Worm (Caenorhabditis elegans) whole organism, L4 larva: ENCODE data around the gene sdc-3.

Source experiments
- Y5F2A.4 ChIP-seq: fragments of 200-800 bp; sonication (Bioruptor generic); optimal IDR thresholded peaks from 2 replicates; lab custom pipeline; 2018; ENCODE audit warnings: mild to moderate bottlenecking, missing genetic modification characterization, missing compliant biosample characterization
- Y75B8A.6 ChIP-seq: fragments of 200-800 bp; sonication (Bioruptor generic); IDR thresholded peaks from 2 replicates; pipeline ENCODE4 v1.3.6; 2022; ENCODE audit warnings: missing genetic modification reagents, missing genetic modification characterization, missing compliant biosample characterization
- ama-1 ChIP-seq: fragments of 150-350 bp; optimal IDR thresholded peaks from 2 replicates; lab custom pipeline; 2014; ENCODE audit warnings: inconsistent platforms, mixed read lengths
- arid-1 ChIP-seq: fragments of 200-800 bp; sonication (Bioruptor generic); conservative IDR thresholded peaks from 2 replicates; pipeline ENCODE4 v1.3.6; 2022; ENCODE audit warnings: missing genetic modification reagents, missing genetic modification characterization, missing compliant biosample characterization
- ceh-28 ChIP-seq: fragments of 150-350 bp; optimal IDR thresholded peaks from 2 replicates; lab custom pipeline; 2014; ENCODE audit warnings: missing biosample characterization, missing genetic modification reagents, missing genetic modification characterization
- ceh-32 ChIP-seq: sonication (generic microtip); optimal IDR thresholded peaks from 2 replicates; lab custom pipeline; 2016; ENCODE audit warnings: mild to moderate bottlenecking, missing genetic modification characterization, missing compliant biosample characterization; ENCODE audit not compliant: poor library complexity
- ceh-44 ChIP-seq: fragments of 200-800 bp; sonication (Bioruptor generic); IDR thresholded peaks from 2 replicates; pipeline ENCODE4 v1.3.6; 2022; ENCODE audit warnings: missing genetic modification reagents, missing genetic modification characterization, missing compliant biosample characterization
- ceh-62 ChIP-seq: sonication (generic microtip); optimal IDR thresholded peaks from 2 replicates; lab custom pipeline; 2017; ENCODE audit warnings: missing biosample characterization, missing genetic modification characterization
- ceh-82 ChIP-seq: sonication (generic microtip); optimal IDR thresholded peaks from 2 replicates; lab custom pipeline; 2017; ENCODE audit warnings: missing biosample characterization, missing genetic modification characterization
- ctbp-1 ChIP-seq: fragments of 200-800 bp; sonication (Bioruptor generic); IDR thresholded peaks from 2 replicates; pipeline ENCODE4 v1.3.6; 2022; ENCODE audit warnings: missing genetic modification reagents, missing genetic modification characterization, missing compliant biosample characterization
- daf-12 ChIP-seq: fragments of 150-350 bp; optimal IDR thresholded peaks from 2 replicates; lab custom pipeline; 2014; ENCODE audit warnings: missing biosample characterization, missing genetic modification reagents, missing genetic modification characterization
- daf-16 ChIP-seq, 3 experiments: sonication (generic microtip); optimal IDR thresholded peaks; 2 replicates each; lab custom pipeline; 2016 to 2017; ENCODE audit warnings: missing genetic modification characterization in 3 of 3, missing genetic modification reagents in 3 of 3, mild to moderate bottlenecking in 2 of 3, missing compliant biosample characterization in 2 of 3, missing biosample characterization in 1 of 3, moderate library complexity in 1 of 3
- daf-8 ChIP-seq: fragments of 200-800 bp; sonication (Bioruptor generic); IDR thresholded peaks from 2 replicates; pipeline ENCODE4 v1.3.6; 2022; ENCODE audit warnings: missing genetic modification characterization, missing compliant biosample characterization
- dmd-8 ChIP-seq: fragments of 200-800 bp; sonication (Bioruptor generic); IDR thresholded peaks from 2 replicates; pipeline ENCODE4 v1.3.6; 2022; ENCODE audit warnings: missing genetic modification characterization, missing compliant biosample characterization
- dmd-9 ChIP-seq: fragments of 200-800 bp; sonication (Bioruptor generic); IDR thresholded peaks from 2 replicates; pipeline ENCODE4 v1.3.6; 2022; ENCODE audit warnings: missing genetic modification reagents, missing genetic modification characterization, missing compliant biosample characterization
- dpl-1 ChIP-seq: fragments of 150-350 bp; optimal IDR thresholded peaks from 2 replicates; lab custom pipeline; 2014; ENCODE audit warnings: missing biosample characterization, missing genetic modification reagents, missing genetic modification characterization
- egl-27 ChIP-seq: sonication (generic microtip); optimal IDR thresholded peaks from 3 replicates; lab custom pipeline; 2017; ENCODE audit warnings: missing biosample characterization, missing genetic modification reagents, missing genetic modification characterization
- egl-43 ChIP-seq: fragments of 200-800 bp; sonication (Bioruptor generic); IDR thresholded peaks from 2 replicates; pipeline ENCODE4 v1.3.6; 2022; ENCODE audit warnings: missing genetic modification reagents, missing genetic modification characterization, missing compliant biosample characterization
- fkh-10 ChIP-seq: fragments of 150-350 bp; optimal IDR thresholded peaks from 2 replicates; lab custom pipeline; 2014; ENCODE audit warnings: missing biosample characterization, missing genetic modification reagents, missing genetic modification characterization
- lim-7 ChIP-seq: fragments of 200-800 bp; sonication (Bioruptor generic); IDR thresholded peaks from 2 replicates; pipeline ENCODE4 v1.3.6; 2022; ENCODE audit warnings: missing genetic modification characterization, missing compliant biosample characterization
- lin-1 ChIP-seq: fragments of 200-800 bp; sonication (Bioruptor generic); IDR thresholded peaks from 2 replicates; pipeline ENCODE4 v1.3.6; 2022; ENCODE audit warnings: missing genetic modification reagents, missing genetic modification characterization, missing compliant biosample characterization
- lin-15B ChIP-seq: fragments of 150-350 bp; sonication (generic microtip); optimal IDR thresholded peaks from 3 replicates; lab custom pipeline; 2014; ENCODE audit warnings: missing biosample characterization, missing genetic modification characterization
- lin-29 ChIP-seq: fragments of 200-800 bp; sonication (Bioruptor generic); IDR thresholded peaks from 2 replicates; pipeline ENCODE4 v1.3.6; 2022; ENCODE audit warnings: missing genetic modification reagents, missing genetic modification characterization, missing compliant biosample characterization
- lin-38 ChIP-seq: fragments of 200-800 bp; sonication (Bioruptor generic); IDR thresholded peaks from 2 replicates; pipeline ENCODE4 v1.3.6; 2022; ENCODE audit warnings: missing genetic modification reagents, missing genetic modification characterization, missing compliant biosample characterization
- lin-39 ChIP-seq: fragments of 150-350 bp; optimal IDR thresholded peaks from 2 replicates; lab custom pipeline; 2014; ENCODE audit warnings: missing biosample characterization, missing genetic modification reagents, missing genetic modification characterization
- lsy-2 ChIP-seq, 2 experiments: fragments of 150-350 bp in 1 of 2; sonication (generic microtip) in 1 of 2; optimal IDR thresholded peaks; 2 replicates each; lab custom pipeline; 2014 to 2017; ENCODE audit warnings: missing biosample characterization in 2 of 2, missing genetic modification characterization in 2 of 2
- mdt-29 ChIP-seq: fragments of 200-800 bp; sonication (Bioruptor generic); IDR thresholded peaks from 2 replicates; pipeline ENCODE4 v1.3.6; 2022; ENCODE audit warnings: missing genetic modification reagents, missing genetic modification characterization, missing compliant biosample characterization
- mep-1 ChIP-seq: fragments of 150-350 bp; sonication (generic microtip); optimal IDR thresholded peaks from 3 replicates; lab custom pipeline; 2014; ENCODE audit warnings: missing biosample characterization, missing genetic modification characterization
- mes-2 ChIP-seq: sonication (generic microtip); optimal IDR thresholded peaks from 2 replicates; lab custom pipeline; 2016; ENCODE audit warnings: missing genotype, mild to moderate bottlenecking, missing genetic modification characterization, missing compliant biosample characterization; ENCODE audit not compliant: poor library complexity, severe bottlenecking
- mxl-2 ChIP-seq: fragments of 200-800 bp; sonication (Bioruptor generic); conservative IDR thresholded peaks from 2 replicates; pipeline ENCODE4 v1.3.6; 2022; ENCODE audit warnings: missing genetic modification reagents, missing genetic modification characterization, missing compliant biosample characterization
- mxl-3 ChIP-seq: fragments of 200-800 bp; sonication (Bioruptor generic); optimal IDR thresholded peaks from 2 replicates; lab custom pipeline; 2018; ENCODE audit warnings: mild to moderate bottlenecking, missing genetic modification characterization, missing compliant biosample characterization
- nhr-10 ChIP-seq: fragments of 150-350 bp; optimal IDR thresholded peaks from 2 replicates; lab custom pipeline; 2014; ENCODE audit warnings: missing biosample characterization, missing genetic modification characterization
- nhr-11 ChIP-seq: fragments of 150-350 bp; optimal IDR thresholded peaks from 2 replicates; lab custom pipeline; 2014; ENCODE audit warnings: missing biosample characterization, missing genetic modification characterization
- nhr-111 ChIP-seq: fragments of 200-800 bp; sonication (Bioruptor generic); optimal IDR thresholded peaks from 2 replicates; lab custom pipeline; 2018; ENCODE audit warnings: mild to moderate bottlenecking, missing genetic modification characterization, missing compliant biosample characterization
- nhr-25 ChIP-seq: sonication (generic microtip); optimal IDR thresholded peaks from 2 replicates; lab custom pipeline; 2017; ENCODE audit warnings: missing genetic modification characterization, mild to moderate bottlenecking, missing compliant biosample characterization, antibody characterized with exemption, moderate library complexity, borderline replicate concordance; ENCODE audit not compliant: insufficient read depth
- nhr-28 ChIP-seq: fragments of 150-350 bp; optimal IDR thresholded peaks from 2 replicates; lab custom pipeline; 2014; ENCODE audit warnings: missing biosample characterization, missing genetic modification characterization
- nhr-76 ChIP-seq: fragments of 150-350 bp; optimal IDR thresholded peaks from 2 replicates; lab custom pipeline; 2014; ENCODE audit warnings: missing biosample characterization, missing genetic modification characterization
- nhr-77 ChIP-seq: fragments of 150-350 bp; optimal IDR thresholded peaks from 2 replicates; lab custom pipeline; 2014; ENCODE audit warnings: missing biosample characterization, missing genetic modification characterization
- pha-4 ChIP-seq, 2 experiments: fragments of 150-350 bp in 1 of 2; fragments of 200-800 bp in 1 of 2; sonication (Bioruptor generic) in 1 of 2; IDR thresholded peaks in 1 of 2; optimal IDR thresholded peaks in 1 of 2; 2 replicates each; pipeline versions ENCODE4 v1.3.6 to Lab custom; 2014 to 2022; ENCODE audit warnings: missing genetic modification characterization in 2 of 2, missing genetic modification reagents in 2 of 2, missing biosample characterization in 1 of 2, missing compliant biosample characterization in 1 of 2
- php-3 ChIP-seq: fragments of 200-800 bp; sonication (Bioruptor generic); IDR thresholded peaks from 2 replicates; pipeline ENCODE4 v1.3.6; 2022; ENCODE audit warnings: missing genetic modification reagents, missing genetic modification characterization, missing compliant biosample characterization
- pqm-1 ChIP-seq: sonication (generic microtip); optimal IDR thresholded peaks from 2 replicates; lab custom pipeline; 2017; ENCODE audit warnings: missing biosample characterization, missing genetic modification characterization
- set-16 ChIP-seq: fragments of 200-800 bp; sonication (Bioruptor generic); IDR thresholded peaks from 2 replicates; pipeline ENCODE4 v1.3.6; 2022; ENCODE audit warnings: missing genetic modification reagents, missing genetic modification characterization, missing compliant biosample characterization
- snpc-4 ChIP-seq: fragments of 150-350 bp; optimal IDR thresholded peaks from 2 replicates; lab custom pipeline; 2014; ENCODE audit warnings: missing biosample characterization, missing genetic modification characterization
- spr-1 ChIP-seq: sonication (generic microtip); optimal IDR thresholded peaks from 2 replicates; lab custom pipeline; 2016; ENCODE audit warnings: mild to moderate bottlenecking, missing genetic modification characterization, missing compliant biosample characterization
- unc-62 ChIP-seq, 3 experiments: fragments of 150-350 bp in 1 of 3; sonication (generic microtip); optimal IDR thresholded peaks in 2 of 3; peaks in 1 of 3; 1 replicate in 1 of 3; 2 replicates in 2 of 3; lab custom pipeline; 2014 to 2017; ENCODE audit warnings: missing biosample characterization in 3 of 3, missing genetic modification characterization in 3 of 3, missing genetic modification reagents in 3 of 3, missing genotype in 1 of 3
- zag-1 ChIP-seq: fragments of 150-350 bp; optimal IDR thresholded peaks from 2 replicates; lab custom pipeline; 2014; ENCODE audit warnings: missing biosample characterization, missing genetic modification characterization
- zfp-2 ChIP-seq: sonication (generic microtip); optimal IDR thresholded peaks from 2 replicates; lab custom pipeline; 2016; ENCODE audit warnings: mild to moderate bottlenecking, missing genetic modification characterization, missing compliant biosample characterization
- zip-2 ChIP-seq: fragments of 150-350 bp; optimal IDR thresholded peaks from 2 replicates; lab custom pipeline; 2014; ENCODE audit warnings: missing biosample characterization, missing genetic modification characterization
- ztf-11 ChIP-seq: fragments of 150-350 bp; optimal IDR thresholded peaks from 2 replicates; lab custom pipeline; 2014; ENCODE audit warnings: missing biosample characterization, missing genetic modification characterization

Gene sdc-3

DNA sequence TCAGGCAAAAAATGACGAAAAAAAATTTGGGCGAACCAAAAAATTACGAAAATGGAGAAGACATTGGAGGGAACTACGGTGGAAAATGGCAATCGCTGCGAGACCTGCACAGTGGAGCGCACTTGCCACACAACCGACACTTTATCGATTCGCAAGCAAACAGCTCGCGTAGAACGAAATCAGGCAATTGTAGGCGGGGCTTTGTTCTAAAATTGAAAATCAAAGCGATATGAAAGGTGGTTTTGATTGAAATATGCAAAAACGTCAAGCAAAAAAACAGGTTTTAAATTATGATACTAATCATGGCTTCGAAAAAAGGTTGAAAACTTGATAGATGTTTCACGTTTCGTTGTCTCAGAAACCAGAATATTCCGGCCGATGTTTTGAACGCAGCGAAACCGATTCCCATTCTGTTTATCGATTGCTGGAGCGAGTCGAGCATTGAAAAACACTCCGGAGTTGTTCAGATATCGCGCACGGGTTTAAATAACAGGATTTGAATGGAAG lies 45.8 kb downstream of the sdc-3 start, which contains the start of the genes fib-1 and mut-15 (continued):
- TF ChIP-seq nhr-11 (tag; lab: Kevin White, UChicago) (peak; percentile 91), nhr-111 (GFP tag; lab: Kevin White, UChicago) (no peak), pha-4 (GFP tag; IDR thresholded peaks at IDR 0.05; lab: Robert Waterston, UW) (peak; percentile 63; the same call in 1 of the 2 replicates), pha-4 (tag; optimal IDR thresholded peaks at IDR 0.05; lab: Kevin White, UChicago) (peak; percentile 27), zip-2 (tag; lab: Kevin White, UChicago) (no peak), daf-16 (GFP tag; optimal IDR thresholded peaks at IDR 0.05; lab: Kevin White, UChicago) (peak in 1 of 2 experiments; percentile 42), daf-16 (tag; optimal IDR thresholded peaks at IDR 0.05; lab: Kevin White, UChicago) (peak; percentile 54), Y75B8A.6 (GFP tag; lab: Robert Waterston, UW) (no peak), nhr-76 (tag; lab: Kevin White, UChicago) (no peak), mxl-2 (no peak), mxl-3 (GFP tag; lab: Kevin White, UChicago) (peak; percentile 78), daf-8 (GFP tag; lab: Robert Waterston, UW) (no peak), lin-1 (GFP tag; lab: Robert Waterston, UW) (no peak), lin-29 (GFP tag; lab: Robert Waterston, UW) (no peak), nhr-25 (tag; lab: Kevin White, UChicago) (peak; percentile 73), nhr-10 (tag; lab: Kevin White, UChicago) (no peak), dpl-1 (GFP tag; lab: Kevin White, UChicago) (peak; percentile 81), zag-1 (tag; lab: Kevin White, UChicago) (no peak), lin-15B (peak; percentile 76), daf-12 (tag; lab: Kevin White, UChicago) (no peak), nhr-28 (tag; lab: Kevin White, UChicago) (peak; percentile 74), Y5F2A.4 (GFP tag; lab: Kevin White, UChicago) (no peak), dmd-9 (GFP tag; lab: Robert Waterston, UW) (peak; percentile 78; the same call in 1 of the 2 replicates), snpc-4 (no peak), ztf-11 (tag; lab: Kevin White, UChicago) (no peak), php-3 (GFP tag; lab: Robert Waterston, UW) (0 out of 2 replicates have a peak, but pooled peaks have one; percentile 19), lin-39 (tag; lab: Kevin White, UChicago) (no peak), mes-2 (tag; lab: Kevin White, UChicago) (peak; percentile 96), nhr-77 (tag; lab: Kevin White, UChicago) (peak; percentile 94), egl-43 (GFP tag; lab: Robert Waterston, UW) (0 out of 2 replicates have a peak, but pooled peaks have one; percentile 45), set-16 (no peak), mdt-29 (GFP tag; lab: Robert Waterston, UW) (0 out of 2 replicates have a peak, but pooled peaks have one; percentile 33), ceh-28 (tag; lab: Kevin White, UChicago) (peak; percentile 71), fkh-10 (GFP tag; lab: Kevin White, UChicago) (peak; percentile 86), unc-62 (GFP tag; optimal IDR thresholded peaks at IDR 0.05 in 1 of 2; lab: Kevin White, UChicago) (peak in 1 of 2 experiments; percentile 99), unc-62 (tag; optimal IDR thresholded peaks at IDR 0.05; lab: Kevin White, UChicago) (no peak), ctbp-1 (peak; percentile 72), spr-1 (peak; percentile 71), lin-38 (GFP tag; lab: Robert Waterston, UW) (peak; percentile 99), ama-1 (no peak), pqm-1 (tag; lab: Kevin White, UChicago) (no peak), ceh-82 (tag; lab: Kevin White, UChicago) (no peak), dmd-8 (GFP tag; lab: Robert Waterston, UW) (no peak), ceh-32 (no peak), mep-1 (tag; lab: Kevin White, UChicago) (peak; percentile 96), arid-1 (GFP tag; lab: Robert Waterston, UW) (0 out of 2 replicates have a peak, but pooled peaks have one; percentile 55), zfp-2 (peak; percentile 69), lim-7 (GFP tag; lab: Robert Waterston, UW) (no peak), ceh-44 (peak; percentile 75), ceh-62 (tag; lab: Kevin White, UChicago) (no peak), lsy-2 (tag; optimal IDR thresholded peaks at IDR 0.05; lab: Kevin White, UChicago) (peak; percentile 89 to 97), egl-27 (tag; lab: Kevin White, UChicago) (peak; percentile 54)
